Worm (Caenorhabditis elegans) whole organism, L3 larva: ENCODE data around the gene srt-47.

Experiments
- R02D3.7 ChIP-seq: fragments of 150-350 bp; optimal IDR thresholded peaks from 2 replicates; lab custom pipeline; 2014; ENCODE audit warnings: missing biosample characterization, missing genetic modification characterization
- ama-1 ChIP-seq: fragments of 150-350 bp; optimal IDR thresholded peaks from 2 replicates; lab custom pipeline; 2018
- ceh-9 ChIP-seq: sonication (generic microtip); optimal IDR thresholded peaks from 2 replicates; lab custom pipeline; 2018; ENCODE audit warnings: missing biosample characterization, missing genetic modification characterization
- jun-1 ChIP-seq: fragments of 150-350 bp; optimal IDR thresholded peaks from 2 replicates; lab custom pipeline; 2014; ENCODE audit warnings: missing biosample characterization, missing genetic modification reagents, missing genetic modification characterization
- tbx-2 ChIP-seq: sonication (generic microtip); optimal IDR thresholded peaks from 2 replicates; lab custom pipeline; 2016; ENCODE audit warnings: mild to moderate bottlenecking, missing genetic modification characterization, missing compliant biosample characterization
- unc-62 ChIP-seq: fragments of 150-350 bp; sonication (generic microtip); optimal IDR thresholded peaks from 4 replicates; lab custom pipeline; 2014; ENCODE audit warnings: missing biosample characterization, missing genetic modification reagents, missing genetic modification characterization
- zag-1 ChIP-seq: fragments of 150-350 bp; optimal IDR thresholded peaks from 2 replicates; lab custom pipeline; 2014; ENCODE audit warnings: missing biosample characterization, missing genetic modification characterization

DNA sequence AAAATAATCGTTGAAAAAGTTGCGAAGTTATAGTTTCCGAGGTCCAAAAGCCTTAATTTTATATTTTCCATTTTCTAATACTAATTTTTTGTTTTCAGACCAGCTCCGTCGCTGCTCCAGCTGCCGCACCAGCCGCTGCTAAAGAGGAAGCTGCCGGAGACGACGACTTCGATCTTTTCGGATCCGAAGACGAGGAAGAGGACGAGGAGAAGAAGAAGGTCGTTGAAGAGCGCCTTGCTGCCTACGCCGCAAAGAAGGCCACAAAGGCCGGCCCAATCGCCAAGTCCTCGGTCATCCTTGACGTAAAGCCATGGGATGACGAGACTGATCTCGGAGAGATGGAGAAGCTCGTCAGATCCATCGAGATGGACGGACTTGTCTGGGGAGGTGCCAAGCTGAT is 14.3 kb downstream of the srt-47 start:
- no peak for TF ChIP-seq ama-1 (lab: Kevin White, UChicago)
- TF ChIP-seq R02D3.7 (tag; lab: Kevin White, UChicago): no peak
- no peak for TF ChIP-seq jun-1 (tag; lab: Kevin White, UChicago)
- no peak for TF ChIP-seq unc-62 (GFP tag; lab: Kevin White, UChicago)
- no peak for TF ChIP-seq tbx-2
- no peak for TF ChIP-seq zag-1 (tag; lab: Kevin White, UChicago)
- TF ChIP-seq ceh-9 (tag; lab: Kevin White, UChicago): no peak
